Worm (Caenorhabditis elegans): ENCODE data around the gene clec-4.

ce11 chrII:12555579-12555978 is 25.3 kb downstream of the clec-4 start, which contains the start of gene F49C5.11:
- TF ChIP-seq sptf-1 (tag; optimal IDR thresholded peaks at IDR 0.05) = no peak
- TF ChIP-seq nhr-20 (tag; optimal IDR thresholded peaks at IDR 0.05) = no peak
- TF ChIP-seq hlh-17 (GFP tag; optimal IDR thresholded peaks at IDR 0.05; ENCODE audit: borderline replicate concordance) = no peak
- no peak for TF ChIP-seq ceh-63 (GFP tag; optimal IDR thresholded peaks at IDR 0.05)
- TF ChIP-seq snpc-4 (tag; optimal IDR thresholded peaks at IDR 0.05) = no peak
- TF ChIP-seq nhr-11 (tag; optimal IDR thresholded peaks at IDR 0.05) = no peak
- no peak for TF ChIP-seq blmp-1 (tag; optimal IDR thresholded peaks at IDR 0.05)
- TF ChIP-seq nhr-84 (tag; optimal IDR thresholded peaks at IDR 0.05) = no peak
- no peak for TF ChIP-seq swsn-7 (tag; optimal IDR thresholded peaks at IDR 0.05)
- TF ChIP-seq nhr-76 (tag; optimal IDR thresholded peaks at IDR 0.05) = no peak
- no peak for TF ChIP-seq pag-3 (tag; optimal IDR thresholded peaks at IDR 0.05; ENCODE audit: borderline replicate concordance, insufficient read depth)
- no peak for TF ChIP-seq nhr-90 (tag; optimal IDR thresholded peaks at IDR 0.05; ENCODE audit: poor library complexity)
- TF ChIP-seq tbx-2 (tag; optimal IDR thresholded peaks at IDR 0.05) = no peak

Measured in whole organism, L1 larva.